Fruit fly (Drosophila melanogaster) whole organism, adult: ENCODE data around the gene mRpL4.

Experiments used
- CG11617 ChIP-seq: fragments of 200-800 bp; sonication (Bioruptor generic); optimal IDR thresholded peaks from 2 replicates; lab custom pipeline; 2017; ENCODE audit warnings: mild to moderate bottlenecking, missing biosample characterization, missing genetic modification reagents, missing genetic modification characterization
- CG12768 ChIP-seq: fragments of 200-800 bp; sonication (Bioruptor generic); optimal IDR thresholded peaks from 2 replicates; lab custom pipeline; 2017; ENCODE audit warnings: missing biosample characterization, missing genetic modification characterization, mild to moderate bottlenecking, moderate library complexity, missing genetic modification reagents
- CG14711 ChIP-seq: fragments of 200-800 bp; sonication (Bioruptor generic); optimal IDR thresholded peaks from 2 replicates; lab custom pipeline; 2018; ENCODE audit warnings: missing biosample characterization, mild to moderate bottlenecking, missing genetic modification characterization, moderate library complexity
- CG1620 ChIP-seq: fragments of 200-800 bp; sonication (Bioruptor generic); optimal IDR thresholded peaks from 2 replicates; lab custom pipeline; 2016; ENCODE audit warnings: missing biosample characterization, missing genetic modification characterization
- CG33017 ChIP-seq: fragments of 200-800 bp; sonication (Bioruptor generic); optimal IDR thresholded peaks from 2 replicates; lab custom pipeline; 2018; ENCODE audit warnings: missing biosample characterization, mild to moderate bottlenecking, missing genetic modification characterization, moderate library complexity
- CG5204 ChIP-seq: fragments of 200-800 bp; sonication (Bioruptor generic); optimal IDR thresholded peaks from 2 replicates; lab custom pipeline; 2016; ENCODE audit warnings: missing biosample characterization, missing genetic modification characterization
- CG7045 ChIP-seq: fragments of 200-800 bp; sonication (Bioruptor generic); optimal IDR thresholded peaks from 2 replicates; lab custom pipeline; 2017; ENCODE audit warnings: missing biosample characterization, mild to moderate bottlenecking, missing genetic modification characterization
- CG7101 ChIP-seq: fragments of 200-800 bp; sonication (Bioruptor generic); optimal IDR thresholded peaks from 2 replicates; lab custom pipeline; 2018; ENCODE audit warnings: missing biosample characterization, mild to moderate bottlenecking, missing genetic modification characterization, moderate library complexity
- Clk ChIP-seq: fragments of 200-800 bp; sonication (Bioruptor generic); optimal IDR thresholded peaks from 2 replicates; lab custom pipeline; 2017; ENCODE audit warnings: missing biosample characterization, missing genetic modification characterization
- Crg-1 ChIP-seq: fragments of 200-800 bp; sonication (Bioruptor generic); optimal IDR thresholded peaks from 2 replicates; lab custom pipeline; 2016; ENCODE audit warnings: missing biosample characterization, missing genetic modification characterization
- Hr96 ChIP-seq: fragments of 200-800 bp; sonication (Bioruptor generic); optimal IDR thresholded peaks from 2 replicates; lab custom pipeline; 2016; ENCODE audit warnings: missing biosample characterization, missing genetic modification characterization
- Mnt ChIP-seq: fragments of 200-800 bp; sonication (Bioruptor generic); optimal IDR thresholded peaks from 2 replicates; lab custom pipeline; 2016; ENCODE audit warnings: missing biosample characterization, mild to moderate bottlenecking, missing genetic modification characterization
- bab1 ChIP-seq: fragments of 200-800 bp; sonication (Bioruptor generic); optimal IDR thresholded peaks from 3 replicates; lab custom pipeline; 2019; ENCODE audit warnings: missing biosample characterization, mild to moderate bottlenecking, missing genetic modification characterization, moderate library complexity
- cic ChIP-seq: fragments of 200-800 bp; sonication (Bioruptor generic); optimal IDR thresholded peaks from 2 replicates; lab custom pipeline; 2017; ENCODE audit warnings: missing biosample characterization, mild to moderate bottlenecking, missing genetic modification characterization, moderate library complexity
- cnc ChIP-seq, 2 experiments: fragments of >200 bp; optimal IDR thresholded peaks; 2 replicates each; lab custom pipeline; 2017
- kay ChIP-seq: fragments of 200-800 bp; sonication (Bioruptor generic); peaks from one replicate; lab custom pipeline; 2016; ENCODE audit warnings: missing biosample characterization, missing genetic modification characterization, borderline replicate concordance
- ovo ChIP-seq: fragments of 200-800 bp; sonication (Bioruptor generic); optimal IDR thresholded peaks from 2 replicates; lab custom pipeline; 2016; ENCODE audit warnings: missing biosample characterization, missing genetic modification characterization
- pad ChIP-seq: fragments of 200-800 bp; sonication (Bioruptor generic); optimal IDR thresholded peaks from 3 replicates; lab custom pipeline; 2017; ENCODE audit warnings: missing biosample characterization, missing genetic modification characterization, mild to moderate bottlenecking, moderate library complexity, missing genetic modification reagents
- tj ChIP-seq: fragments of 200-800 bp; sonication (Bioruptor generic); optimal IDR thresholded peaks from 3 replicates; lab custom pipeline; 2017; ENCODE audit warnings: missing biosample characterization, mild to moderate bottlenecking, missing genetic modification characterization, moderate library complexity
- toe ChIP-seq: fragments of 200-800 bp; sonication (Bioruptor generic); optimal IDR thresholded peaks from 2 replicates; lab custom pipeline; 2016; ENCODE audit warnings: missing biosample characterization, missing genetic modification characterization

The mRpL4 gene

dm6 chr2L:16285692-16286359 lies 43.1 kb downstream of the mRpL4 start:
- TF ChIP-seq kay (GFP tag; lab: Kevin White, UChicago) (peak; percentile 90), Hr96 (GFP tag; lab: Kevin White, UChicago) (no peak), CG1620 (peak; percentile 30), CG14711 (tag; lab: Kevin White, UChicago) (peak; percentile 86), toe (GFP tag; lab: Kevin White, UChicago) (peak; percentile 22), bab1 (GFP tag; lab: Kevin White, UChicago) (peak; percentile 62), CG33017 (tag; lab: Kevin White, UChicago) (peak; percentile 86), Clk (GFP tag; lab: Kevin White, UChicago) (peak; percentile 54), ovo (no peak), Mnt (peak; percentile 21), CG11617 (no peak), CG5204 (peak; percentile 45), CG12768 (GFP tag; lab: Kevin White, UChicago) (peak; percentile 6), CG7101 (peak; percentile 83), CG7045 (GFP tag; lab: Kevin White, UChicago) (peak; percentile 35)

dm6 chr2L:16284306-16285299 lies 44.3 kb downstream of the mRpL4 start:
- no peak for TF ChIP-seq toe (GFP tag; lab: Kevin White, UChicago)
- TF ChIP-seq Mnt = peak; percentile 94
- peak; percentile 97 for TF ChIP-seq kay (GFP tag; lab: Kevin White, UChicago)
- peak; percentile 72 for TF ChIP-seq CG7045 (GFP tag; lab: Kevin White, UChicago)
- TF ChIP-seq CG5204 = peak; percentile 77
- TF ChIP-seq cic (GFP tag; lab: Kevin White, UChicago) = peak; percentile 100
- peak; percentile 54 for TF ChIP-seq Crg-1 (GFP tag; lab: Kevin White, UChicago)
- peak; percentile 42 for TF ChIP-seq tj
- TF ChIP-seq bab1 (GFP tag; lab: Kevin White, UChicago) = peak; percentile 76
- TF ChIP-seq CG33017 (tag; lab: Kevin White, UChicago) = peak; percentile 79
- peak; percentile 70 for TF ChIP-seq CG7101
- peak; percentile 100 for TF ChIP-seq pad (GFP tag; lab: Kevin White, UChicago)
- peak; percentile 22 for TF ChIP-seq CG1620
- TF ChIP-seq CG12768 (GFP tag; lab: Kevin White, UChicago) = peak; percentile 81
- TF ChIP-seq CG11617 = peak; percentile 53
- TF ChIP-seq CG14711 (tag; lab: Kevin White, UChicago) = peak; percentile 57
- peak; percentile 62 for TF ChIP-seq Clk (GFP tag; lab: Kevin White, UChicago)
- TF ChIP-seq Hr96 (GFP tag; lab: Kevin White, UChicago) = peak; percentile 15
- no peak for TF ChIP-seq cnc (optimal IDR thresholded peaks at IDR 0.05; lab: Kevin White, UChicago)
- TF ChIP-seq ovo = peak; percentile 25

dm6 chr2L:16282856-16283255 lies 46.1 kb downstream of the mRpL4 start:
- TF ChIP-seq CG12768 (GFP tag; lab: Kevin White, UChicago) = no peak
- no peak for TF ChIP-seq Mnt
- no peak for TF ChIP-seq CG11617
- no peak for TF ChIP-seq Crg-1 (GFP tag; lab: Kevin White, UChicago)
- no peak for TF ChIP-seq CG7101
- peak; percentile 43 for TF ChIP-seq kay (GFP tag; lab: Kevin White, UChicago)
- TF ChIP-seq ovo = no peak
- TF ChIP-seq CG14711 (tag; lab: Kevin White, UChicago) = no peak
- TF ChIP-seq toe (GFP tag; lab: Kevin White, UChicago) = no peak
- peak; percentile 80 for TF ChIP-seq tj
- TF ChIP-seq CG5204 = no peak
- TF ChIP-seq CG33017 (tag; lab: Kevin White, UChicago) = no peak
- no peak for TF ChIP-seq CG7045 (GFP tag; lab: Kevin White, UChicago)
- no peak for TF ChIP-seq CG1620
- no peak for TF ChIP-seq cnc (optimal IDR thresholded peaks at IDR 0.05; lab: Kevin White, UChicago)
- no peak for TF ChIP-seq Clk (GFP tag; lab: Kevin White, UChicago)

dm6 chr2L:16282077-16282471 lies 46.9 kb downstream of the mRpL4 start:
- TF ChIP-seq cnc (optimal IDR thresholded peaks at IDR 0.05; lab: Kevin White, UChicago) = no peak
- TF ChIP-seq kay (GFP tag; lab: Kevin White, UChicago) = no peak
- TF ChIP-seq CG1620 = no peak
- no peak for TF ChIP-seq Clk (GFP tag; lab: Kevin White, UChicago)
- no peak for TF ChIP-seq ovo
- TF ChIP-seq CG14711 (tag; lab: Kevin White, UChicago) = no peak

dm6 chr2L:16281419-16282076 lies 47.4 kb downstream of the mRpL4 start:
- TF ChIP-seq CG5204 = no peak
- no peak for TF ChIP-seq CG7101
- no peak for TF ChIP-seq kay (GFP tag; lab: Kevin White, UChicago)
- no peak for TF ChIP-seq pad (GFP tag; lab: Kevin White, UChicago)
- TF ChIP-seq ovo = no peak
- TF ChIP-seq CG7045 (GFP tag; lab: Kevin White, UChicago) = no peak
